2 worm cellular contexts compared by ENCODE assay signal in the genomic region with DNA sequence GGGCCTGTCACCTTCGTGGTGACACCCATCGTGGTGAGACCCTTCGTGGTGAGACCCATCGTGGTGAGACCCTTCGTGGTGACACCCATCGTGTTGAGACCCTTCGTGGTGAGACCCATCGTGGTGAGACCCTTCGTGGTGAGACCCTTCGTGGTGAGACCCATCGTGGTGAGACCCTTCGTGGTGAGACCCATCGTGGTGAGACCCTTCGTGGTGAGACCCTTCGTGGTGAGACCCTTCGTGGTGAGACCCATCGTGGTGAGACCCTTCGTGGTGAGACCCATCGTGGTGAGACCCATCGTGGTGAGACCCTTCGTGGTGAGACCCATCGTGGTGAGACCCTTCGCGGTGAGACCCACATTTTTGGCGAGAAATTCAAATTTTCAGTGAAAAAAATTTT.
TF ChIP-seq lines count a peak whose summit lies in the region.

No protein-coding gene starts in this region.

TF ChIP-seq in whole organism, L4 larva, 104 proteins besides CTCF, POLR2A, EP300 and RAD21:
- peak; percentile 69; the same call in 1 of the 2 replicates for TF ChIP-seq set-16 (GFP tag; IDR thresholded peaks at IDR 0.05; lab: Robert Waterston, UW)

TF ChIP-seq in whole organism, young adult, 124 proteins besides CTCF, POLR2A, EP300 and RAD21:
- TF ChIP-seq egrh-3 (GFP tag; IDR thresholded peaks at IDR 0.05; lab: Robert Waterston, UW) (peak; percentile 93), F33H1.4 (GFP tag; IDR thresholded peaks at IDR 0.05; lab: Robert Waterston, UW) (peak; percentile 51), D2030.7 (GFP tag; IDR thresholded peaks at IDR 0.05; lab: Robert Waterston, UW) (peak; percentile 17; the same call in 1 of the 2 replicates)
